Worm (Caenorhabditis elegans): ENCODE measurements around the gene F16B12.4.

ce11 chrX:14047609-14048008, 50.9 kb downstream of the F16B12.4 start:
- TF ChIP-seq ceh-39 (tag; optimal IDR thresholded peaks at IDR 0.05) (no peak), nhr-76 (tag; optimal IDR thresholded peaks at IDR 0.05) (no peak), elt-1 (tag; optimal IDR thresholded peaks at IDR 0.05; ENCODE audit: borderline replicate concordance, insufficient read depth) (no peak), unc-39 (tag; optimal IDR thresholded peaks at IDR 0.05) (no peak), snpc-4 (tag; optimal IDR thresholded peaks at IDR 0.05) (no peak), tbx-8 (GFP tag; optimal IDR thresholded peaks at IDR 0.05) (no peak), ztf-11 (tag; optimal IDR thresholded peaks at IDR 0.05) (no peak), elt-3 (tag; optimal IDR thresholded peaks at IDR 0.05) (no peak), unc-62 (GFP tag; optimal IDR thresholded peaks at IDR 0.05) (no peak), pha-4 (tag; optimal IDR thresholded peaks at IDR 0.05) (no peak)

Data from whole organism, mixed stage, embryonic.